Fruit fly (Drosophila melanogaster) whole organism, embryonic: ENCODE measurements around the gene Ufd1.

Source experiments
- Atf3 ChIP-seq: fragments of 200-800 bp; sonication (Bioruptor generic); optimal IDR thresholded peaks from 3 replicates; lab custom pipeline; 2016; ENCODE audit warnings: missing biosample characterization, missing genetic modification characterization
- CG1024 ChIP-seq: fragments of 200-800 bp; sonication (Bioruptor generic); IDR thresholded peaks from 2 replicates; pipeline ENCODE4 v1.3.6; 2022; ENCODE audit warnings: missing biosample characterization, missing genetic modification characterization
- CG10959 ChIP-seq: fragments of 200-800 bp; sonication (Bioruptor generic); IDR thresholded peaks from 2 replicates; pipeline ENCODE4 v1.3.6; 2022; ENCODE audit warnings: missing biosample characterization, missing genetic modification characterization
- CG11398 ChIP-seq: fragments of 200-800 bp; sonication (Bioruptor generic); optimal IDR thresholded peaks from 2 replicates; lab custom pipeline; 2016; ENCODE audit warnings: missing biosample characterization, missing genetic modification characterization
- CG12071 ChIP-seq: fragments of 200-800 bp; sonication (Bioruptor generic); optimal IDR thresholded peaks from 3 replicates; lab custom pipeline; 2018; ENCODE audit warnings: missing biosample characterization, mild to moderate bottlenecking, missing genetic modification characterization
- CG12155 ChIP-seq: fragments of 200-800 bp; sonication (Bioruptor generic); optimal IDR thresholded peaks from 3 replicates; lab custom pipeline; 2016; ENCODE audit warnings: missing biosample characterization, missing genetic modification characterization
- CG13287 ChIP-seq: fragments of 200-800 bp; sonication (Bioruptor generic); IDR thresholded peaks from 2 replicates; pipeline ENCODE4 v1.3.6; 2022; ENCODE audit warnings: missing biosample characterization, missing genetic modification characterization; ENCODE audit not compliant: partially characterized antibody
- CG13624 ChIP-seq: fragments of 200-800 bp; sonication (Bioruptor generic); optimal IDR thresholded peaks from 2 replicates; lab custom pipeline; 2016; ENCODE audit warnings: missing biosample characterization, missing genetic modification characterization
- CG14667 ChIP-seq: fragments of 200-800 bp; sonication (Bioruptor generic); IDR thresholded peaks from 2 replicates; pipeline ENCODE4 v1.3.6; 2022; ENCODE audit warnings: missing biosample characterization, missing genetic modification characterization
- CG15514 ChIP-seq: fragments of 200-800 bp; sonication (Bioruptor generic); optimal IDR thresholded peaks from 3 replicates; lab custom pipeline; 2017; ENCODE audit warnings: missing biosample characterization, missing genetic modification characterization, mild to moderate bottlenecking, moderate library complexity, missing genetic modification reagents
- CG18011 ChIP-seq: fragments of 200-800 bp; sonication (Bioruptor generic); optimal IDR thresholded peaks from 2 replicates; lab custom pipeline; 2017; ENCODE audit warnings: missing biosample characterization, missing genetic modification characterization, mild to moderate bottlenecking, moderate library complexity, missing genotype
- CG31224 ChIP-seq: fragments of 200-800 bp; sonication (Bioruptor generic); IDR thresholded peaks from 2 replicates; pipeline ENCODE4 v1.3.6; 2022; ENCODE audit warnings: missing biosample characterization, missing genetic modification characterization
- CG31441 ChIP-seq: fragments of 200-800 bp; sonication (Bioruptor generic); IDR thresholded peaks from 2 replicates; pipeline ENCODE4 v1.3.6; 2022; ENCODE audit warnings: missing biosample characterization, missing genetic modification characterization
- CG33557 ChIP-seq: fragments of 200-800 bp; sonication (Bioruptor generic); optimal IDR thresholded peaks from 2 replicates; lab custom pipeline; 2019; ENCODE audit warnings: missing biosample characterization, mild to moderate bottlenecking, missing genetic modification characterization, moderate library complexity
- CG3407 ChIP-seq: fragments of 200-800 bp; sonication (Bioruptor generic); optimal IDR thresholded peaks from 2 replicates; lab custom pipeline; 2018; ENCODE audit warnings: missing biosample characterization, mild to moderate bottlenecking, missing genetic modification characterization
- CG7271 ChIP-seq: fragments of 200-800 bp; sonication (Bioruptor generic); optimal IDR thresholded peaks from 2 replicates; lab custom pipeline; 2018; ENCODE audit warnings: missing biosample characterization, mild to moderate bottlenecking, missing genetic modification characterization, moderate library complexity
- CG8359 ChIP-seq: fragments of 200-800 bp; sonication (Bioruptor generic); optimal IDR thresholded peaks from 2 replicates; lab custom pipeline; 2017; ENCODE audit warnings: missing biosample characterization, mild to moderate bottlenecking, missing genetic modification characterization, borderline replicate concordance
- CHES-1-like ChIP-seq: fragments of 200-800 bp; sonication (Bioruptor generic); optimal IDR thresholded peaks from 2 replicates; lab custom pipeline; 2016; ENCODE audit warnings: missing biosample characterization, missing genetic modification characterization
- Chrac-16 ChIP-seq: fragments of 200-800 bp; sonication (Bioruptor generic); optimal IDR thresholded peaks from 3 replicates; lab custom pipeline; 2016; ENCODE audit warnings: missing biosample characterization, missing genetic modification characterization
- Dfd ChIP-seq, 2 experiments: fragments of >200 bp; optimal IDR thresholded peaks; 2 replicates each; lab custom pipeline; 2017; ENCODE audit warnings: missing biosample characterization in 2 of 2, missing genetic modification characterization in 2 of 2
- HLH54F ChIP-seq: fragments of 200-800 bp; sonication (Bioruptor generic); optimal IDR thresholded peaks from 3 replicates; lab custom pipeline; 2016; ENCODE audit warnings: missing biosample characterization, missing genetic modification characterization
- Hmx ChIP-seq: fragments of 200-800 bp; sonication (Bioruptor generic); optimal IDR thresholded peaks from 2 replicates; lab custom pipeline; 2016; ENCODE audit warnings: missing biosample characterization, missing genetic modification characterization
- MESR4 ChIP-seq: fragments of 200-800 bp; sonication (Bioruptor generic); optimal IDR thresholded peaks from 2 replicates; lab custom pipeline; 2018; ENCODE audit warnings: missing biosample characterization, mild to moderate bottlenecking, missing genetic modification characterization, moderate library complexity
- Med ChIP-seq: fragments of 200-800 bp; sonication (Bioruptor generic); peaks from one replicate; lab custom pipeline; 2016; ENCODE audit warnings: missing biosample characterization, missing genetic modification characterization, mild to moderate bottlenecking, inconsistent platforms, moderate library complexity
- NFAT ChIP-seq: fragments of 200-800 bp; sonication (Bioruptor generic); IDR thresholded peaks from 2 replicates; pipeline ENCODE4 v1.3.6; 2022; ENCODE audit warnings: missing biosample characterization, missing genetic modification characterization
- Ravus ChIP-seq: fragments of 200-800 bp; sonication (Bioruptor generic); IDR thresholded peaks from 2 replicates; pipeline ENCODE4 v1.3.6; 2022; ENCODE audit warnings: missing biosample characterization, missing genetic modification characterization
- Rfx ChIP-seq: fragments of 200-800 bp; sonication (Bioruptor generic); IDR thresholded peaks from 2 replicates; pipeline ENCODE4 v1.3.6; 2022; ENCODE audit warnings: missing biosample characterization, missing genetic modification characterization
- Rx ChIP-seq: fragments of 200-800 bp; sonication (Bioruptor generic); IDR thresholded peaks from 2 replicates; pipeline ENCODE4 v1.3.6; 2022; ENCODE audit warnings: missing biosample characterization, missing genetic modification characterization
- ab ChIP-seq: fragments of 200-800 bp; sonication (Bioruptor generic); optimal IDR thresholded peaks from 2 replicates; lab custom pipeline; 2016; ENCODE audit warnings: missing biosample characterization, missing genetic modification characterization
- al ChIP-seq: fragments of 200-800 bp; sonication (Bioruptor generic); IDR thresholded peaks from 2 replicates; pipeline ENCODE4 v1.3.6; 2022; ENCODE audit warnings: missing biosample characterization, missing genetic modification characterization
- chinmo ChIP-seq: fragments of 200-800 bp; sonication (Bioruptor generic); IDR thresholded peaks from 4 replicates; pipeline ENCODE4 v1.3.6; 2022; ENCODE audit warnings: missing biosample characterization, missing genetic modification characterization; ENCODE audit not compliant: partially characterized antibody
- chm ChIP-seq: fragments of 200-800 bp; sonication (Bioruptor generic); IDR thresholded peaks from 2 replicates; pipeline ENCODE4 v1.3.6; 2022; ENCODE audit warnings: missing biosample characterization, missing genetic modification characterization
- chn ChIP-seq: fragments of 200-800 bp; sonication (Bioruptor generic); optimal IDR thresholded peaks from 2 replicates; lab custom pipeline; 2016; ENCODE audit warnings: missing biosample characterization, missing genetic modification characterization
- da ChIP-seq: fragments of 200-800 bp; sonication (Bioruptor generic); optimal IDR thresholded peaks from 2 replicates; lab custom pipeline; 2016; ENCODE audit warnings: missing biosample characterization, missing genetic modification characterization
- dm ChIP-seq: fragments of 200-800 bp; sonication (Bioruptor generic); optimal IDR thresholded peaks from 3 replicates; lab custom pipeline; 2016; ENCODE audit warnings: missing biosample characterization, missing genetic modification characterization
- fd3F ChIP-seq: fragments of 200-800 bp; sonication (Bioruptor generic); optimal IDR thresholded peaks from 2 replicates; lab custom pipeline; 2018; ENCODE audit warnings: missing biosample characterization, mild to moderate bottlenecking, missing genetic modification characterization, moderate library complexity
- fu2 ChIP-seq: fragments of 200-800 bp; sonication (Bioruptor generic); optimal IDR thresholded peaks from 2 replicates; lab custom pipeline; 2016; ENCODE audit warnings: missing biosample characterization, missing genetic modification characterization
- gce ChIP-seq: fragments of 200-800 bp; sonication (Bioruptor generic); IDR thresholded peaks from 3 replicates; pipeline ENCODE4 v1.3.6; 2022; ENCODE audit warnings: missing biosample characterization, missing genetic modification characterization
- gfzf ChIP-seq: fragments of 200-800 bp; sonication (Bioruptor generic); optimal IDR thresholded peaks from 2 replicates; lab custom pipeline; 2016; ENCODE audit warnings: missing biosample characterization, mild to moderate bottlenecking, missing genetic modification characterization, moderate library complexity
- ham ChIP-seq: fragments of 200-800 bp; sonication (Bioruptor generic); IDR thresholded peaks from 2 replicates; pipeline ENCODE4 v1.3.6; 2022; ENCODE audit warnings: missing biosample characterization, missing genetic modification characterization
- ind ChIP-seq: fragments of 200-800 bp; sonication (Bioruptor generic); optimal IDR thresholded peaks from 3 replicates; lab custom pipeline; 2016; ENCODE audit warnings: missing biosample characterization, missing genetic modification characterization
- kay ChIP-seq: fragments of 200-800 bp; sonication (Bioruptor generic); optimal IDR thresholded peaks from 2 replicates; lab custom pipeline; 2016; ENCODE audit warnings: missing biosample characterization, missing genetic modification characterization
- mam ChIP-seq: fragments of 200-800 bp; sonication (Bioruptor generic); optimal IDR thresholded peaks from 3 replicates; lab custom pipeline; 2016; ENCODE audit warnings: missing biosample characterization, missing genetic modification characterization
- otp ChIP-seq: fragments of 200-800 bp; sonication (Bioruptor generic); IDR thresholded peaks from 3 replicates; pipeline ENCODE4, ENCODE4 v1.3.6; 2022; ENCODE audit warnings: missing biosample characterization, missing genetic modification characterization
- sima ChIP-seq: fragments of 200-800 bp; sonication (Bioruptor generic); optimal IDR thresholded peaks from 2 replicates; lab custom pipeline; 2016; ENCODE audit warnings: missing biosample characterization, missing genetic modification characterization
- sisA ChIP-seq: fragments of 200-800 bp; sonication (Bioruptor generic); IDR thresholded peaks from 2 replicates; pipeline ENCODE4 v1.3.6; 2022; ENCODE audit warnings: missing biosample characterization, missing genetic modification characterization
- sna ChIP-seq: fragments of 200-800 bp; sonication (Bioruptor generic); IDR thresholded peaks from 2 replicates; pipeline ENCODE4 v1.3.6; 2022; ENCODE audit warnings: missing biosample characterization, missing genetic modification characterization; ENCODE audit not compliant: partially characterized antibody
- sob ChIP-seq: fragments of 200-800 bp; sonication (Bioruptor generic); IDR thresholded peaks from 2 replicates; pipeline ENCODE4 v1.3.6; 2022; ENCODE audit warnings: missing biosample characterization, missing genetic modification characterization
- trh ChIP-seq: fragments of 200-800 bp; sonication (Bioruptor generic); optimal IDR thresholded peaks from 2 replicates; lab custom pipeline; 2016; ENCODE audit warnings: missing biosample characterization, missing genetic modification characterization

The Ufd1 gene

dm6 chr3L:11169299-11170181 lies 46.5 kb upstream of the Ufd1 start, which contains the start of the genes wls and Adck5 (continued):
- TF ChIP-seq chn (GFP tag; lab: Kevin White, UChicago) (no peak), ham (GFP tag; lab: Robert Waterston, UW) (no peak), chm (GFP tag; lab: Robert Waterston, UW) (peak; percentile 17; the same call in 1 of the 2 replicates), Dfd (GFP tag; optimal IDR thresholded peaks at IDR 0.05; lab: Kevin White, UChicago) (no peak), CG14667 (GFP tag; lab: Robert Waterston, UW) (no peak), CG3407 (peak; percentile 11), Atf3 (no peak), Med (GFP tag; lab: Kevin White, UChicago) (peak; percentile 93), CG12071 (GFP tag; lab: Kevin White, UChicago) (peak; percentile 81), Hmx (GFP tag; lab: Kevin White, UChicago) (no peak), Rfx (GFP tag; lab: Robert Waterston, UW) (peak; percentile 70), Ravus (GFP tag; lab: Robert Waterston, UW) (no peak), CG7271 (tag; lab: Kevin White, UChicago) (peak; percentile 50), otp (0 out of 3 replicates have a peak, but pooled peaks have one; percentile 27), gfzf (GFP tag; lab: Kevin White, UChicago) (peak; percentile 83), CG31224 (GFP tag; lab: Robert Waterston, UW) (no peak), gce (GFP tag; lab: Robert Waterston, UW) (peak; percentile 64; the same call in 1 of the 3 replicates), HLH54F (GFP tag; lab: Kevin White, UChicago) (no peak), CHES-1-like (GFP tag; lab: Kevin White, UChicago) (peak; percentile 54), kay (GFP tag; lab: Kevin White, UChicago) (peak; percentile 10), CG8359 (GFP tag; lab: Kevin White, UChicago) (no peak), Rx (GFP tag; lab: Robert Waterston, UW) (no peak), sna (GFP tag; lab: Robert Waterston, UW) (peak; percentile 31; the same call in 1 of the 2 replicates), ab (no peak), Chrac-16 (GFP tag; lab: Kevin White, UChicago) (no peak), CG15514 (GFP tag; lab: Kevin White, UChicago) (peak; percentile 78), CG31441 (peak; percentile 44; the same call in 1 of the 2 replicates), trh (GFP tag; lab: Kevin White, UChicago) (no peak), CG1024 (no peak; the same call in 1 of the 2 replicates), fu2 (GFP tag; lab: Kevin White, UChicago) (peak; percentile 9), sisA (no peak), da (GFP tag; lab: Kevin White, UChicago) (no peak), NFAT (no peak), fd3F (GFP tag; lab: Kevin White, UChicago) (peak; percentile 13), chinmo (0 out of 4 replicates have a peak, but pooled peaks have one; percentile 40), sima (GFP tag; lab: Kevin White, UChicago) (no peak), CG33557 (no peak), sob (peak; percentile 55; the same call in 1 of the 2 replicates), CG18011 (peak; percentile 27), MESR4 (GFP tag; lab: Kevin White, UChicago) (peak; percentile 59), CG13287 (GFP tag; lab: Robert Waterston, UW) (peak; percentile 12; the same call in 1 of the 2 replicates), dm (GFP tag; lab: Kevin White, UChicago) (no peak), CG13624 (GFP tag; lab: Kevin White, UChicago) (peak; percentile 45), CG11398 (GFP tag; lab: Kevin White, UChicago) (peak; percentile 45), al (no peak), CG12155 (GFP tag; lab: Kevin White, UChicago) (no peak), CG10959 (GFP tag; lab: Robert Waterston, UW) (no peak), mam (peak; percentile 3), ind (GFP tag; lab: Kevin White, UChicago) (no peak)
